Fruit fly (Drosophila melanogaster) whole organism, embryonic: Measurements from ENCODE around the gene Pcif1.

ENCODE experiments used
- Atf3 ChIP-seq: fragments of 200-800 bp; sonication (Bioruptor generic); optimal IDR thresholded peaks from 3 replicates; lab custom pipeline; 2016; ENCODE audit warnings: missing biosample characterization, missing genetic modification characterization
- BEAF-32 ChIP-seq: fragments of 200-800 bp; sonication (Bioruptor generic); optimal IDR thresholded peaks from 3 replicates; lab custom pipeline; 2017; ENCODE audit warnings: missing biosample characterization, missing genetic modification characterization, mild to moderate bottlenecking, moderate library complexity, missing genetic modification reagents
- CG1024 ChIP-seq: fragments of 200-800 bp; sonication (Bioruptor generic); IDR thresholded peaks from 2 replicates; pipeline ENCODE4 v1.3.6; 2022; ENCODE audit warnings: missing biosample characterization, missing genetic modification characterization
- CG10321 ChIP-seq: fragments of 200-800 bp; sonication (Bioruptor generic); IDR thresholded peaks from 2 replicates; pipeline ENCODE4 v1.3.6; 2022; ENCODE audit warnings: missing biosample characterization, missing genetic modification characterization
- CG10979 ChIP-seq: fragments of 200-800 bp; sonication (Bioruptor generic); optimal IDR thresholded peaks from 2 replicates; lab custom pipeline; 2018; ENCODE audit warnings: missing biosample characterization, mild to moderate bottlenecking, missing genetic modification characterization, moderate library complexity
- CG11504 ChIP-seq: fragments of 200-800 bp; sonication (Bioruptor generic); optimal IDR thresholded peaks from 3 replicates; lab custom pipeline; 2019; ENCODE audit warnings: missing biosample characterization, mild to moderate bottlenecking, missing genetic modification characterization, moderate library complexity
- CG12104 ChIP-seq: fragments of 200-800 bp; sonication (Bioruptor generic); optimal IDR thresholded peaks from 3 replicates; lab custom pipeline; 2016; ENCODE audit warnings: missing biosample characterization, missing genetic modification characterization
- CG12236 ChIP-seq: fragments of 200-800 bp; sonication (Bioruptor generic); optimal IDR thresholded peaks from 2 replicates; lab custom pipeline; 2016; ENCODE audit warnings: missing biosample characterization, missing genetic modification characterization
- CG15696 ChIP-seq: fragments of 200-800 bp; sonication (Bioruptor generic); optimal IDR thresholded peaks from 2 replicates; lab custom pipeline; 2019; ENCODE audit warnings: missing biosample characterization, mild to moderate bottlenecking, missing genetic modification characterization, moderate library complexity
- CG16813 ChIP-seq: fragments of 200-800 bp; sonication (Bioruptor generic); IDR thresholded peaks from 3 replicates; pipeline ENCODE4 v1.3.6; 2022; ENCODE audit warnings: missing biosample characterization, missing genetic modification characterization; ENCODE audit not compliant: partially characterized antibody
- CG17912 ChIP-seq: fragments of 200-800 bp; sonication (Bioruptor generic); optimal IDR thresholded peaks from 2 replicates; lab custom pipeline; 2018; ENCODE audit warnings: missing biosample characterization, mild to moderate bottlenecking, missing genetic modification characterization
- CG2875 ChIP-seq: fragments of 200-800 bp; sonication (Bioruptor generic); optimal IDR thresholded peaks from 2 replicates; lab custom pipeline; 2017; ENCODE audit warnings: missing biosample characterization, mild to moderate bottlenecking, missing genetic modification characterization, missing genetic modification reagents
- CG31388 ChIP-seq: fragments of 200-800 bp; sonication (Bioruptor generic); optimal IDR thresholded peaks from 2 replicates; lab custom pipeline; 2016; ENCODE audit warnings: missing biosample characterization, missing genetic modification characterization
- CG3407 ChIP-seq: fragments of 200-800 bp; sonication (Bioruptor generic); optimal IDR thresholded peaks from 2 replicates; lab custom pipeline; 2018; ENCODE audit warnings: missing biosample characterization, mild to moderate bottlenecking, missing genetic modification characterization
- CG34224 ChIP-seq: fragments of 200-800 bp; sonication (Bioruptor generic); IDR thresholded peaks from 3 replicates; pipeline ENCODE4 v1.3.6; 2022; ENCODE audit warnings: missing biosample characterization, missing genetic modification characterization; ENCODE audit not compliant: partially characterized antibody
- CG4404 ChIP-seq: fragments of 200-800 bp; sonication (Bioruptor generic); IDR thresholded peaks from 2 replicates; pipeline ENCODE4 v1.3.6; 2022; ENCODE audit warnings: missing biosample characterization, missing genetic modification characterization
- CG4707 ChIP-seq: fragments of 200-800 bp; sonication (Bioruptor generic); optimal IDR thresholded peaks from 2 replicates; lab custom pipeline; 2018; ENCODE audit warnings: missing biosample characterization, mild to moderate bottlenecking, missing genetic modification characterization, moderate library complexity
- CG4820 ChIP-seq: fragments of 200-800 bp; sonication (Bioruptor generic); optimal IDR thresholded peaks from 3 replicates; lab custom pipeline; 2016; ENCODE audit warnings: missing biosample characterization, missing genetic modification characterization
- CG6689 ChIP-seq: fragments of 200-800 bp; sonication (Bioruptor generic); IDR thresholded peaks from 2 replicates; pipeline ENCODE4 v1.3.6; 2022; ENCODE audit warnings: missing biosample characterization, missing genetic modification characterization
- CG6813 ChIP-seq: fragments of 200-800 bp; sonication (Bioruptor generic); optimal IDR thresholded peaks from 2 replicates; lab custom pipeline; 2017; ENCODE audit warnings: missing biosample characterization, missing genetic modification characterization, mild to moderate bottlenecking, moderate library complexity, missing genetic modification reagents
- CG9609 ChIP-seq: fragments of 200-800 bp; sonication (Bioruptor generic); optimal IDR thresholded peaks from 3 replicates; lab custom pipeline; 2016; ENCODE audit warnings: missing biosample characterization, missing genetic modification characterization
- CG9797 ChIP-seq: fragments of 200-800 bp; sonication (Bioruptor generic); optimal IDR thresholded peaks from 3 replicates; lab custom pipeline; 2018; ENCODE audit warnings: missing biosample characterization, mild to moderate bottlenecking, missing genetic modification characterization
- Dbx ChIP-seq: fragments of 200-800 bp; sonication (Bioruptor generic); IDR thresholded peaks from 3 replicates; pipeline ENCODE4 v1.3.6; 2022; ENCODE audit warnings: missing biosample characterization, missing genetic modification characterization
- Dip2 ChIP-seq: fragments of 200-800 bp; sonication (Bioruptor generic); IDR thresholded peaks from 2 replicates; pipeline ENCODE4 v1.3.6; 2022; ENCODE audit warnings: missing biosample characterization, missing genetic modification characterization
- Fer3 ChIP-seq: fragments of 200-800 bp; sonication (Bioruptor generic); optimal IDR thresholded peaks from 2 replicates; lab custom pipeline; 2018; ENCODE audit warnings: missing biosample characterization, mild to moderate bottlenecking, missing genetic modification characterization, moderate library complexity
- Hey ChIP-seq: fragments of 200-800 bp; sonication (Bioruptor generic); optimal IDR thresholded peaks from 3 replicates; lab custom pipeline; 2018; ENCODE audit warnings: missing biosample characterization, mild to moderate bottlenecking, missing genetic modification characterization
- Hmr ChIP-seq: fragments of 200-800 bp; sonication (Bioruptor generic); optimal IDR thresholded peaks from 3 replicates; lab custom pipeline; 2017; ENCODE audit warnings: mild to moderate bottlenecking, missing biosample characterization, missing genetic modification reagents, missing genetic modification characterization
- Hr51 ChIP-seq, 2 experiments: fragments of 200-800 bp; sonication (Bioruptor generic); optimal IDR thresholded peaks; 2 replicates in 1 of 2; 3 replicates in 1 of 2; lab custom pipeline; 2016 to 2018; ENCODE audit warnings: missing biosample characterization in 2 of 2, missing genetic modification characterization in 2 of 2, mild to moderate bottlenecking in 1 of 2, moderate library complexity in 1 of 2
- Max ChIP-seq: fragments of 200-800 bp; sonication (Bioruptor generic); optimal IDR thresholded peaks from 2 replicates; lab custom pipeline; 2016; ENCODE audit warnings: missing biosample characterization, mild to moderate bottlenecking, missing genetic modification characterization
- Med ChIP-seq: fragments of 200-800 bp; sonication (Bioruptor generic); peaks from one replicate; lab custom pipeline; 2016; ENCODE audit warnings: missing biosample characterization, missing genetic modification characterization, mild to moderate bottlenecking, inconsistent platforms, moderate library complexity
- NC2α ChIP-seq: fragments of 200-800 bp; sonication (Bioruptor generic); optimal IDR thresholded peaks from 2 replicates; lab custom pipeline; 2016; ENCODE audit warnings: missing biosample characterization, missing genetic modification characterization
- NK7.1 ChIP-seq: fragments of 200-800 bp; sonication (Bioruptor generic); optimal IDR thresholded peaks from 3 replicates; lab custom pipeline; 2016; ENCODE audit warnings: missing biosample characterization, missing genetic modification characterization
- Ravus ChIP-seq: fragments of 200-800 bp; sonication (Bioruptor generic); IDR thresholded peaks from 2 replicates; pipeline ENCODE4 v1.3.6; 2022; ENCODE audit warnings: missing biosample characterization, missing genetic modification characterization
- Sin3A ChIP-seq: fragments of >200 bp; optimal IDR thresholded peaks from 2 replicates; lab custom pipeline; 2018
- Sox100B ChIP-seq: fragments of 200-800 bp; sonication (Bioruptor generic); optimal IDR thresholded peaks from 3 replicates; lab custom pipeline; 2018; ENCODE audit warnings: missing biosample characterization, mild to moderate bottlenecking, missing genetic modification characterization
- TFAM ChIP-seq: fragments of 200-800 bp; sonication (Bioruptor generic); optimal IDR thresholded peaks from 2 replicates; lab custom pipeline; 2017; ENCODE audit warnings: missing biosample characterization, missing genetic modification characterization, inconsistent platforms
- bigmax ChIP-seq: fragments of 200-800 bp; sonication (Bioruptor generic); optimal IDR thresholded peaks from 2 replicates; lab custom pipeline; 2018; ENCODE audit warnings: missing biosample characterization, mild to moderate bottlenecking, missing genetic modification characterization
- br ChIP-seq: fragments of >200 bp; optimal IDR thresholded peaks from 2 replicates; lab custom pipeline; 2017
- croc ChIP-seq: fragments of 200-800 bp; sonication (Bioruptor generic); conservative IDR thresholded peaks from 3 replicates; pipeline ENCODE4 v1.3.6; 2022; ENCODE audit warnings: missing biosample characterization, missing genetic modification characterization
- dmrt99B ChIP-seq: fragments of 200-800 bp; sonication (Bioruptor generic); optimal IDR thresholded peaks from 2 replicates; lab custom pipeline; 2018; ENCODE audit warnings: missing biosample characterization, mild to moderate bottlenecking, missing genetic modification characterization, moderate library complexity
- eve ChIP-seq, 2 experiments: fragments of >200 bp; optimal IDR thresholded peaks; 2 replicates each; lab custom pipeline; 2017; ENCODE audit warnings: missing biosample characterization in 2 of 2, missing genetic modification characterization in 2 of 2
- ewg ChIP-seq: fragments of 200-800 bp; sonication (Bioruptor generic); optimal IDR thresholded peaks from 3 replicates; lab custom pipeline; 2017; ENCODE audit warnings: mild to moderate bottlenecking, missing biosample characterization, missing genetic modification reagents, missing genetic modification characterization
- fd102C ChIP-seq: fragments of 200-800 bp; sonication (Bioruptor generic); optimal IDR thresholded peaks from 2 replicates; lab custom pipeline; 2018; ENCODE audit warnings: missing biosample characterization, mild to moderate bottlenecking, missing genetic modification characterization, moderate library complexity
- kah ChIP-seq: fragments of 200-800 bp; sonication (Bioruptor generic); optimal IDR thresholded peaks from 2 replicates; lab custom pipeline; 2018; ENCODE audit warnings: missing biosample characterization, mild to moderate bottlenecking, missing genetic modification characterization
- pnt ChIP-seq: fragments of 200-800 bp; sonication (Bioruptor generic); optimal IDR thresholded peaks from 3 replicates; lab custom pipeline; 2016; ENCODE audit warnings: missing biosample characterization, missing genetic modification characterization
- seq ChIP-seq: fragments of 200-800 bp; sonication (Bioruptor generic); IDR thresholded peaks from 2 replicates; pipeline ENCODE4 v1.3.6; 2022; ENCODE audit warnings: missing biosample characterization, missing genetic modification characterization
- sim ChIP-seq: fragments of 200-800 bp; sonication (Bioruptor generic); IDR thresholded peaks from 2 replicates; pipeline ENCODE4 v1.3.6; 2022; ENCODE audit warnings: missing biosample characterization, missing genetic modification characterization
- tna ChIP-seq: fragments of 200-800 bp; sonication (Bioruptor generic); IDR thresholded peaks from 2 replicates; pipeline ENCODE4 v1.3.6; 2022; ENCODE audit warnings: missing biosample characterization, missing genetic modification characterization; ENCODE audit not compliant: partially characterized antibody
- zen2 ChIP-seq: fragments of 200-800 bp; sonication (Bioruptor generic); IDR thresholded peaks from 3 replicates; pipeline ENCODE4 v1.3.6; 2022; ENCODE audit warnings: missing biosample characterization, missing genetic modification characterization; ENCODE audit not compliant: partially characterized antibody

Pcif1 gene

DNA sequence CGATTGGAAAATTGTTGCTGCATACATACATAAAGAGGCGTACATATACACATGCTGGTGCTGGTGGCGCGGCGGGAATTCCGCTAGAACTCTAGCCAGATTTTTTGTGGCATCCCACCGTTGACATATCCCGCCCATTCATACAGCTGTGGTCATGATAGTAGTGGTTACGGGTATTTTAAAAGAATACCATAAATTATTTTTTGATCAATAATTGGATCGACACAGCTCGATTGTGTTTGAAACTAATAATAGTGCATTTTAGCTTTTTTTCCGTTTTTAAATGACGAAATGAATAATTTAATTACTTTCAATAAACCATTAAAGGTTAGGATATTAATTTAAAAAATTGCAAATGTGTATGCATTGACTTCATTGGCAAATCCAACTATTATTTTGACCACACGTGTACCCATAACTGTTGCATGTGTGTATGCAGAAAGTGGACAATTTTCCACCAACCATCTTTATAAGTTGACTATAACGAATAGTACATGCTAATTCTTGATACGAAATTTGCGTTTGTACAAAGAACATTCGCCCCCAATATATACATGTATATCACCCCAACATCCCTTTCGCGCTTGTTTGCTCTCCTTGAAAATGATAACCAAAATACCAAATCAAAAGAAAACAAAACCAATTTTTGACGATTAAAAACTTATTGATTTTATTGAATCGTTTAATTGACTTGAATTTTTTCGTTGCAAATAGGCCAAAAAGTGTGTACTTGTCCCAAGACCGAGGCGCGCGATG lies 13.9 kb downstream of the Pcif1 start (continued):
- peak; percentile 78 for TF ChIP-seq seq (GFP tag; lab: Robert Waterston, UW)
- peak; percentile 83 for TF ChIP-seq CG11504 (tag; lab: Kevin White, UChicago)
- peak; percentile 37 to 85 for TF ChIP-seq Hr51 (GFP tag; optimal IDR thresholded peaks at IDR 0.05; lab: Kevin White, UChicago)
- TF ChIP-seq sim (GFP tag; lab: Robert Waterston, UW) = peak; percentile 58; the same call in 1 of the 2 replicates
- no peak for TF ChIP-seq Dip2 (GFP tag; lab: Robert Waterston, UW)
- TF ChIP-seq NC2α (GFP tag; lab: Kevin White, UChicago) = peak; percentile 35
- TF ChIP-seq Ravus = peak; percentile 42; the same call in 1 of the 2 replicates
- peak; percentile 13 for TF ChIP-seq NK7.1
- TF ChIP-seq Hey = no peak
- peak; percentile 45 for TF ChIP-seq CG12236 (GFP tag; lab: Kevin White, UChicago)
- no peak; the same call in 2 of the 3 replicates for TF ChIP-seq CG34224
- TF ChIP-seq CG1024 (GFP tag; lab: Robert Waterston, UW) = peak; percentile 52
- no peak for TF ChIP-seq Sin3A
- TF ChIP-seq Sox100B (GFP tag; lab: Kevin White, UChicago) = no peak
- TF ChIP-seq tna (GFP tag; lab: Robert Waterston, UW) = no peak
- TF ChIP-seq CG10321 (GFP tag; lab: Robert Waterston, UW) = peak; percentile 42; the same call in 1 of the 2 replicates
- peak; percentile 82 for TF ChIP-seq CG10979 (tag; lab: Kevin White, UChicago)
- peak; percentile 12 for TF ChIP-seq CG15696 (tag; lab: Kevin White, UChicago)
- TF ChIP-seq CG4707 = peak; percentile 70
- no peak for TF ChIP-seq CG9797 (GFP tag; lab: Kevin White, UChicago)
- peak; percentile 77 for TF ChIP-seq CG12104 (GFP tag; lab: Kevin White, UChicago)
- TF ChIP-seq CG6689 (GFP tag; lab: Robert Waterston, UW) = peak; percentile 76
- TF ChIP-seq CG31388 (GFP tag; lab: Kevin White, UChicago) = peak; percentile 32
- peak; percentile 48 for TF ChIP-seq CG3407 (GFP tag; lab: Kevin White, UChicago)
- peak; percentile 51 for TF ChIP-seq Atf3 (GFP tag; lab: Kevin White, UChicago)
- peak; percentile 84 for TF ChIP-seq dmrt99B (tag; lab: Kevin White, UChicago)
- TF ChIP-seq eve (GFP tag; optimal IDR thresholded peaks at IDR 0.05; lab: Kevin White, UChicago) = no peak
- TF ChIP-seq CG4404 = no peak
- peak; percentile 60 for TF ChIP-seq ewg (GFP tag; lab: Kevin White, UChicago)
- TF ChIP-seq Fer3 (tag; lab: Kevin White, UChicago) = peak; percentile 84
- no peak for TF ChIP-seq CG17912 (GFP tag; lab: Kevin White, UChicago)
- peak; percentile 73 for TF ChIP-seq Dbx (GFP tag; lab: Robert Waterston, UW)
- no peak for TF ChIP-seq zen2
- no peak for TF ChIP-seq fd102C
- peak; percentile 97 for TF ChIP-seq Med (GFP tag; lab: Kevin White, UChicago)
- no peak for TF ChIP-seq br (lab: Kevin White, UChicago)
- TF ChIP-seq pnt (GFP tag; lab: Kevin White, UChicago) = peak; percentile 30
- no peak for TF ChIP-seq CG16813 (GFP tag; lab: Robert Waterston, UW)
- TF ChIP-seq bigmax (GFP tag; lab: Kevin White, UChicago) = peak; percentile 28
- TF ChIP-seq CG4820 (GFP tag; lab: Kevin White, UChicago) = peak; percentile 71
- TF ChIP-seq CG2875 (GFP tag; lab: Kevin White, UChicago) = peak; percentile 73
- TF ChIP-seq kah (GFP tag; lab: Kevin White, UChicago) = peak; percentile 19
- TF ChIP-seq TFAM (GFP tag; lab: Kevin White, UChicago) = no peak
- TF ChIP-seq BEAF-32 (GFP tag; lab: Kevin White, UChicago) = no peak
- peak; percentile 70 for TF ChIP-seq CG6813
- TF ChIP-seq croc (GFP tag; lab: Robert Waterston, UW) = 0 out of 3 replicates have a peak, but pooled peaks have one; percentile 13
- TF ChIP-seq Max (GFP tag; lab: Kevin White, UChicago) = peak; percentile 75
- peak; percentile 84 for TF ChIP-seq Hmr (GFP tag; lab: Kevin White, UChicago)
- TF ChIP-seq CG9609 = peak; percentile 58
